Worm (Caenorhabditis elegans): ENCODE results near the gene gst-3.

- no peak for TF ChIP-seq attf-5 (GFP tag; optimal IDR thresholded peaks at IDR 0.05)
- no peak for TF ChIP-seq madf-6 (GFP tag; IDR thresholded peaks at IDR 0.05)
- no peak for TF ChIP-seq F49E8.2 (tag; optimal IDR thresholded peaks at IDR 0.05; ENCODE audit: insufficient read depth)
- TF ChIP-seq madf-10 (tag; optimal IDR thresholded peaks at IDR 0.05), result no peak
- TF ChIP-seq cebp-2 (GFP tag; IDR thresholded peaks at IDR 0.05), result no peak
- TF ChIP-seq nfya-1 (tag; optimal IDR thresholded peaks at IDR 0.05; ENCODE audit: borderline replicate concordance, insufficient read depth), result no peak
- no peak for TF ChIP-seq atf-7 (tag; optimal IDR thresholded peaks at IDR 0.05)
- TF ChIP-seq mel-28 (tag; optimal IDR thresholded peaks at IDR 0.05; ENCODE audit: borderline replicate concordance), result no peak
- no peak for TF ChIP-seq snpc-3.4 (tag; optimal IDR thresholded peaks at IDR 0.05)
- TF ChIP-seq dpl-1 (GFP tag; optimal IDR thresholded peaks at IDR 0.05), result no peak
Measured at ce11 chrIV:10112570-10112969, 27.5 kb downstream of the gst-3 start, which contains the start of gene nsph-3.2.

Data from whole organism, young adult.